Worm (Caenorhabditis elegans) whole organism, young adult: ENCODE results near the gene C47D12.5.
A peak's percentile ranks its signal among the peaks of the same experiment; 100 is the strongest.

Source experiments
- B0336.3 ChIP-seq: fragments of 200-800 bp; sonication (Bioruptor generic); IDR thresholded peaks from 2 replicates; pipeline ENCODE4 v1.3.6; 2022; ENCODE audit warnings: missing genetic modification characterization, missing compliant biosample characterization
- C06A6.2 ChIP-seq: fragments of 200-800 bp; sonication (Bioruptor generic); conservative IDR thresholded peaks from 2 replicates; pipeline ENCODE4 v1.3.6; 2022; ENCODE audit warnings: missing genetic modification characterization, missing compliant biosample characterization
- F39B2.1 ChIP-seq: fragments of 200-800 bp; sonication (Bioruptor generic); IDR thresholded peaks from 2 replicates; pipeline ENCODE4 v1.3.6; 2022; ENCODE audit warnings: missing genetic modification reagents, missing genetic modification characterization, missing compliant biosample characterization
- F49E8.2 ChIP-seq: sonication (generic microtip); optimal IDR thresholded peaks from 3 replicates; lab custom pipeline; 2017; ENCODE audit warnings: missing genetic modification characterization, mild to moderate bottlenecking, missing compliant biosample characterization, antibody characterized with exemption, moderate library complexity; ENCODE audit not compliant: insufficient read depth
- F52B5.7 ChIP-seq: sonication (generic microtip); optimal IDR thresholded peaks from 2 replicates; lab custom pipeline; 2016; ENCODE audit warnings: mild to moderate bottlenecking, missing genetic modification characterization, missing compliant biosample characterization
- K11D2.4 ChIP-seq: fragments of 200-800 bp; sonication (Bioruptor generic); IDR thresholded peaks from 2 replicates; pipeline ENCODE4 v1.3.6; 2022; ENCODE audit warnings: missing genetic modification reagents, missing genetic modification characterization, missing compliant biosample characterization
- Y53G8AR.9 ChIP-seq: fragments of 200-800 bp; sonication (Bioruptor generic); conservative IDR thresholded peaks from 2 replicates; pipeline ENCODE4 v1.3.6; 2022; ENCODE audit warnings: missing genetic modification reagents, missing genetic modification characterization, missing compliant biosample characterization
- Y67H2A.10 ChIP-seq: fragments of 200-800 bp; sonication (Bioruptor generic); conservative IDR thresholded peaks from 2 replicates; pipeline ENCODE4 v1.3.6; 2022; ENCODE audit warnings: missing genetic modification reagents, missing genetic modification characterization, missing compliant biosample characterization
- Y79H2A.3 ChIP-seq: fragments of 200-800 bp; sonication (Bioruptor generic); conservative IDR thresholded peaks from 2 replicates; pipeline ENCODE4 v1.3.6; 2022; ENCODE audit warnings: missing genetic modification reagents, missing genetic modification characterization, missing compliant biosample characterization
- ZK185.1 ChIP-seq: sonication (generic microtip); optimal IDR thresholded peaks from 2 replicates; lab custom pipeline; 2016; ENCODE audit warnings: mild to moderate bottlenecking, missing genetic modification characterization, missing compliant biosample characterization; ENCODE audit not compliant: poor library complexity, severe bottlenecking
- akir-1 ChIP-seq: fragments of 200-800 bp; sonication (Bioruptor generic); optimal IDR thresholded peaks from 2 replicates; lab custom pipeline; 2018; ENCODE audit warnings: mild to moderate bottlenecking, missing genetic modification characterization, moderate library complexity, missing compliant biosample characterization
- bed-2 ChIP-seq: fragments of 200-800 bp; sonication (Bioruptor generic); IDR thresholded peaks from 2 replicates; pipeline ENCODE4 v1.3.6; 2022; ENCODE audit warnings: missing genetic modification reagents, missing genetic modification characterization, missing compliant biosample characterization
- cebp-1 ChIP-seq, 2 experiments: fragments of 200-800 bp in 1 of 2; sonication (Bioruptor generic) in 1 of 2; sonication (generic microtip) in 1 of 2; IDR thresholded peaks in 1 of 2; optimal IDR thresholded peaks in 1 of 2; 2 replicates each; pipeline versions ENCODE4 v1.3.6 to Lab custom; 2017 to 2022; ENCODE audit warnings: missing compliant biosample characterization in 2 of 2, missing genetic modification characterization in 2 of 2, mild to moderate bottlenecking in 1 of 2, missing genetic modification reagents in 1 of 2, moderate library complexity in 1 of 2
- ceh-27 ChIP-seq: fragments of 200-800 bp; sonication (Bioruptor generic); optimal IDR thresholded peaks from 2 replicates; lab custom pipeline; 2018; ENCODE audit warnings: mild to moderate bottlenecking, missing genetic modification characterization, moderate library complexity, missing compliant biosample characterization
- ceh-40 ChIP-seq: fragments of 200-800 bp; sonication (Bioruptor generic); IDR thresholded peaks from 2 replicates; pipeline ENCODE4 v1.3.6; 2022; ENCODE audit warnings: missing genetic modification characterization, missing compliant biosample characterization
- ceh-79 ChIP-seq: sonication (generic microtip); optimal IDR thresholded peaks from 2 replicates; lab custom pipeline; 2017; ENCODE audit warnings: mild to moderate bottlenecking, missing genetic modification characterization, missing compliant biosample characterization
- chd-7 ChIP-seq: sonication (generic microtip); optimal IDR thresholded peaks from 2 replicates; lab custom pipeline; 2016; ENCODE audit warnings: mild to moderate bottlenecking, missing genetic modification characterization, moderate library complexity, missing compliant biosample characterization
- dox-1 ChIP-seq: fragments of 200-800 bp; sonication (Bioruptor generic); IDR thresholded peaks from 2 replicates; pipeline ENCODE4 v1.3.6; 2022; ENCODE audit warnings: missing genetic modification reagents, missing genetic modification characterization, missing compliant biosample characterization
- egrh-3 ChIP-seq: fragments of 200-800 bp; sonication (Bioruptor generic); IDR thresholded peaks from 2 replicates; pipeline ENCODE4 v1.3.6; 2022; ENCODE audit warnings: missing genetic modification reagents, missing genetic modification characterization, missing compliant biosample characterization
- ekl-4 ChIP-seq: fragments of 200-800 bp; sonication (Bioruptor generic); IDR thresholded peaks from 2 replicates; pipeline ENCODE4 v1.3.6; 2022; ENCODE audit warnings: missing genetic modification reagents, missing genetic modification characterization, missing compliant biosample characterization
- gei-17 ChIP-seq: fragments of 200-800 bp; sonication (Bioruptor generic); optimal IDR thresholded peaks from 2 replicates; lab custom pipeline; 2018; ENCODE audit warnings: mild to moderate bottlenecking, missing genetic modification characterization, missing compliant biosample characterization
- hlh-26 ChIP-seq: fragments of 200-800 bp; sonication (Bioruptor generic); conservative IDR thresholded peaks from 2 replicates; pipeline ENCODE4 v1.3.6; 2022; ENCODE audit warnings: missing genetic modification reagents, missing genetic modification characterization, missing compliant biosample characterization
- hsf-1 ChIP-seq: fragments of 200-800 bp; sonication (Bioruptor generic); IDR thresholded peaks from 2 replicates; pipeline ENCODE4 v1.3.6; 2022; ENCODE audit warnings: missing genetic modification reagents, missing genetic modification characterization, missing compliant biosample characterization
- let-526 ChIP-seq: fragments of 200-800 bp; sonication (Bioruptor generic); IDR thresholded peaks from 2 replicates; pipeline ENCODE4 v1.3.6; 2022; ENCODE audit warnings: missing genetic modification reagents, missing genetic modification characterization, missing compliant biosample characterization
- lin-26 ChIP-seq: fragments of 200-800 bp; sonication (Bioruptor generic); IDR thresholded peaks from 2 replicates; pipeline ENCODE4 v1.3.6; 2022; ENCODE audit warnings: missing genetic modification reagents, missing genetic modification characterization, missing compliant biosample characterization
- lin-35 ChIP-seq, 3 experiments: fragments of 150-350 bp in 2 of 3; sonication (generic microtip) in 1 of 3; optimal IDR thresholded peaks; 2 replicates each; lab custom pipeline; 2014 to 2018; ENCODE audit warnings: missing biosample characterization in 3 of 3, missing genetic modification characterization in 3 of 3, missing genetic modification reagents in 3 of 3
- lin-54 ChIP-seq: fragments of 200-800 bp; sonication (Bioruptor generic); optimal IDR thresholded peaks from 2 replicates; lab custom pipeline; 2018; ENCODE audit warnings: mild to moderate bottlenecking, missing genetic modification characterization, missing compliant biosample characterization
- madf-10 ChIP-seq: sonication (generic microtip); optimal IDR thresholded peaks from 2 replicates; lab custom pipeline; 2016; ENCODE audit warnings: mild to moderate bottlenecking, missing genetic modification characterization, missing compliant biosample characterization
- madf-6 ChIP-seq: fragments of 200-800 bp; sonication (Bioruptor generic); IDR thresholded peaks from 2 replicates; pipeline ENCODE4 v1.3.6; 2022; ENCODE audit warnings: missing genetic modification reagents, missing genetic modification characterization, missing compliant biosample characterization
- mcd-1 ChIP-seq: fragments of 200-800 bp; sonication (Bioruptor generic); IDR thresholded peaks from 2 replicates; pipeline ENCODE4 v1.3.6; 2022; ENCODE audit warnings: missing genetic modification reagents, missing genetic modification characterization, missing compliant biosample characterization
- mes-4 ChIP-seq: sonication (generic microtip); optimal IDR thresholded peaks from 2 replicates; lab custom pipeline; 2016; ENCODE audit warnings: missing genotype, missing genetic modification characterization, missing compliant biosample characterization
- nfya-1 ChIP-seq: sonication (generic microtip); optimal IDR thresholded peaks from 2 replicates; lab custom pipeline; 2017; ENCODE audit warnings: antibody characterized with exemption, missing compliant biosample characterization, missing genetic modification characterization, borderline replicate concordance; ENCODE audit not compliant: insufficient read depth
- pbrm-1 ChIP-seq: fragments of 200-800 bp; sonication (Bioruptor generic); IDR thresholded peaks from 2 replicates; pipeline ENCODE4 v1.3.6; 2022; ENCODE audit warnings: missing genetic modification reagents, missing genetic modification characterization, missing compliant biosample characterization
- rec-8 ChIP-seq, 2 experiments: sonication (generic microtip); optimal IDR thresholded peaks; 2 replicates each; lab custom pipeline; 2016; ENCODE audit warnings: mild to moderate bottlenecking in 2 of 2, missing genetic modification characterization in 2 of 2, missing genetic modification reagents in 2 of 2, missing genotype in 2 of 2, missing biosample characterization in 1 of 2, missing compliant biosample characterization in 1 of 2, moderate library complexity in 1 of 2
- tbp1 ChIP-seq: fragments of 200-800 bp; sonication (Bioruptor generic); optimal IDR thresholded peaks from 2 replicates; lab custom pipeline; 2018; ENCODE audit warnings: mild to moderate bottlenecking, missing genetic modification characterization, missing compliant biosample characterization
- tlf-1 ChIP-seq: fragments of 200-800 bp; sonication (Bioruptor generic); optimal IDR thresholded peaks from 2 replicates; lab custom pipeline; 2018; ENCODE audit warnings: mild to moderate bottlenecking, missing genetic modification characterization, missing compliant biosample characterization
- zfh-2 ChIP-seq: fragments of 200-800 bp; sonication (Bioruptor generic); conservative IDR thresholded peaks from 2 replicates; pipeline ENCODE4 v1.3.6; 2022; ENCODE audit warnings: missing genetic modification reagents, missing genetic modification characterization, missing compliant biosample characterization
- ztf-18 ChIP-seq: sonication (generic microtip); optimal IDR thresholded peaks from 2 replicates; lab custom pipeline; 2016; ENCODE audit warnings: missing genotype, mild to moderate bottlenecking, missing genetic modification characterization, missing compliant biosample characterization
- ztf-22 ChIP-seq: fragments of 200-800 bp; sonication (Bioruptor generic); optimal IDR thresholded peaks from 2 replicates; lab custom pipeline; 2018; ENCODE audit warnings: mild to moderate bottlenecking, missing genetic modification characterization, moderate library complexity, missing compliant biosample characterization
- ztf-25 ChIP-seq: fragments of 200-800 bp; sonication (Bioruptor generic); IDR thresholded peaks from 2 replicates; pipeline ENCODE4 v1.3.6; 2022; ENCODE audit warnings: missing genetic modification reagents, missing genetic modification characterization, missing compliant biosample characterization
- ztf-6 ChIP-seq: fragments of 200-800 bp; sonication (Bioruptor generic); IDR thresholded peaks from 2 replicates; pipeline ENCODE4 v1.3.6; 2022; ENCODE audit warnings: missing genetic modification reagents, missing genetic modification characterization, missing compliant biosample characterization

Gene C47D12.5

DNA sequence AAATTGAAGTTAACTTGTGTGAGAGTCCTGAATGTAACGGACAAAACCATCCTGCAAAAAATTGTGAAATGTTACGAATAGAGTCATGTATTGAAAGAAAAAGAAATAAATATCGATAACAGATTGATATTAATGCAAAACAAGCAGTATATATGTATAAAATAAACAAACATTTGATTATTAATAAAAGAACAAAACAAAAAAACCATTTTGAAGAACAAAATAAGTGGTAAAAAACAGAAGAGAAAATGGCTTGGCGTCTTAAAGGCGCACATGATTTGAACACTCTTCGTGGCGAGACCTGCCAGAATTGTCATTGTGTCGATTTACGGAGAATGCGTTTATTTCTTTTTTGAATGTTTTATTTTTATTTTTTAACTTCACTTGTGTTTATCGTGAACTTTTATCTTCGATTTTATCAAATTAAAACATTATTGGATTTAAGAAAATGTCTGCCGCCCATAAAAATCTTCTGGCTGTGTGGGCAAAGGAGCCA is 32.4 kb downstream of the C47D12.5 start, which contains the start of the genes rad-23 and rpn-12 (continued):
- no peak for TF ChIP-seq rec-8 (tag; optimal IDR thresholded peaks at IDR 0.05; lab: Kevin White, UChicago)
- TF ChIP-seq mes-4 (tag; lab: Kevin White, UChicago): no peak
- TF ChIP-seq ztf-6 (GFP tag; lab: Robert Waterston, UW): no peak
- no peak for TF ChIP-seq K11D2.4 (GFP tag; lab: Robert Waterston, UW)
- no peak for TF ChIP-seq ztf-22
- TF ChIP-seq tbp1 (GFP tag; lab: Kevin White, UChicago): no peak
- no peak for TF ChIP-seq dox-1 (GFP tag; lab: Robert Waterston, UW)
- no peak for TF ChIP-seq cebp-1 (GFP tag; IDR thresholded peaks at IDR 0.05; lab: Robert Waterston, UW)
- peak; percentile 15 for TF ChIP-seq cebp-1 (tag; optimal IDR thresholded peaks at IDR 0.05; lab: Kevin White, UChicago)
- peak in 1 of 3 experiments; percentile 35 for TF ChIP-seq lin-35 (GFP tag; optimal IDR thresholded peaks at IDR 0.05; lab: Kevin White, UChicago)
- TF ChIP-seq ceh-27 (GFP tag; lab: Kevin White, UChicago): no peak
- no peak for TF ChIP-seq Y67H2A.10 (GFP tag; lab: Robert Waterston, UW)

DNA sequence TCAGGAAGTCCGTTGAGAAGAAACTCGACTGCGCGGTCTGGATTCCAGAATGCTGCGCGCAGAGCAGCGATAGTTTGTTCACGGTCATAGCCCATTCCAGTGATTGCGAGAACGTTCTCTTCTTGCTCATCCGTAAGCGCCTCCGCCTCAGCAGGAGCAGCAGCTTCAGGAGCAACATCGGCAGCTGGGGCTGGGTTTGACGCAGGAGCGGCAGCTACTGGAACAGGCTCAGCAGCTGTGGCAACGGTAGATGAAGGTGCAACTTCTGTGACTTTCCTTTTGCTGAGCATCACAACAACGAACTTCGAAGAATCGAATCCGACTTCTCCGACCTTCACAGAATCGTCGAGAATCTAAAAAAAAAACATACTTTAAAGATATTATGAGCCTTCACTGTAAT is 33.0 kb downstream of the C47D12.5 start:
- TF ChIP-seq mcd-1 (GFP tag; lab: Robert Waterston, UW) (peak; percentile 10; the same call in 1 of the 2 replicates), ekl-4 (GFP tag; lab: Robert Waterston, UW) (peak; percentile 60; the same call in 1 of the 2 replicates), ceh-40 (GFP tag; lab: Robert Waterston, UW) (no peak), ZK185.1 (tag; lab: Kevin White, UChicago) (no peak), let-526 (GFP tag; lab: Robert Waterston, UW) (no peak), zfh-2 (peak; percentile 82), F52B5.7 (tag; lab: Kevin White, UChicago) (peak; percentile 28), akir-1 (no peak), nfya-1 (tag; lab: Kevin White, UChicago) (no peak), egrh-3 (peak; percentile 74; the same call in 1 of the 2 replicates), Y53G8AR.9 (GFP tag; lab: Robert Waterston, UW) (0 out of 2 replicates have a peak, but pooled peaks have one; percentile 36), Y79H2A.3 (GFP tag; lab: Robert Waterston, UW) (no peak), ztf-6 (GFP tag; lab: Robert Waterston, UW) (no peak), bed-2 (GFP tag; lab: Robert Waterston, UW) (no peak), hlh-26 (no peak), gei-17 (GFP tag; lab: Kevin White, UChicago) (no peak)

DNA sequence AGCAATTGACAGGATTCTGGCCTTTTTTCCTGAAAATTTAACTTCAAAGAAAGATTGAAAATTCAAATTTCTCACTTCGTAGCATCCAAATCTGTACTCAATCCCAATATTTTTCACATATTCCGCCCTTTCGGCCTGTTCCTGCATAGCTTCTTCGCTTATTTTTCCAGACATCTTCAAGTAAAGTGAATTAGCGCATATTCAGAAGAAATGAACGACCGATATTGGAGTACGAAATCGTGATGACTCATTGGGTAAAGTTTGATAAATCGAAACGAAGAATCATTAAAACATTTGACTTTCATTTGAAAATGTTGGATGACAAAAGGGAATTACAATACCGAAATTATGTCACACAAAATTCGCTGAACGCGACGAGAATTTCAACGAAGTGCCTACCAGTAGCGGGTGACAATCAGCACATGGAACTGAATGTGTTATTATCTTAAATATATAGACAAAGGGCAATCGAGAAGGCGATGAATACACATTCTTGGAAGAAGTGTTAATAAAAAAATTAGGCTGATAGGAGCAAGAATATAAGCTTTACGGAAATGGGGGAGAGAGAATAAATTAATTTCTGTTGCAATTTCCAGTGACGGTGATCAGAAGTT is 34.0 kb downstream of the C47D12.5 start, which contains the start of gene coa-7:
TSS of gene coa-7 (minus strand) at position 174 of the 614 bp plus-strand sequence.
- TF ChIP-seq mes-4 (tag; lab: Kevin White, UChicago): peak; percentile 19
- peak; percentile 61 for TF ChIP-seq pbrm-1 (GFP tag; lab: Robert Waterston, UW)
- peak; percentile 7; the same call in 1 of the 2 replicates for TF ChIP-seq ekl-4 (GFP tag; lab: Robert Waterston, UW)
- 0 out of 2 replicates have a peak, but pooled peaks have one; percentile 9 for TF ChIP-seq F39B2.1 (GFP tag; lab: Robert Waterston, UW)
- TF ChIP-seq chd-7 (tag; lab: Kevin White, UChicago): peak; percentile 70
- TF ChIP-seq madf-10: no peak
- peak; percentile 65 for TF ChIP-seq ceh-79 (tag; lab: Kevin White, UChicago)
- peak; percentile 59 for TF ChIP-seq ztf-18 (tag; lab: Kevin White, UChicago)
- peak; percentile 84 for TF ChIP-seq B0336.3 (GFP tag; lab: Robert Waterston, UW)
- 0 out of 2 replicates have a peak, but pooled peaks have one; percentile 30 for TF ChIP-seq mcd-1 (GFP tag; lab: Robert Waterston, UW)
- TF ChIP-seq hsf-1 (GFP tag; lab: Robert Waterston, UW): peak; percentile 55; the same call in 1 of the 2 replicates
- peak; percentile 37 for TF ChIP-seq tlf-1 (GFP tag; lab: Kevin White, UChicago)
- 0 out of 2 replicates have a peak, but pooled peaks have one; percentile 4 for TF ChIP-seq ztf-25
- TF ChIP-seq F49E8.2: peak; percentile 92
- TF ChIP-seq lin-26: peak; percentile 43; the same call in 1 of the 2 replicates
- peak in 1 of 2 experiments; percentile 42 for TF ChIP-seq rec-8 (tag; optimal IDR thresholded peaks at IDR 0.05; lab: Kevin White, UChicago)
- peak; percentile 24 for TF ChIP-seq ZK185.1 (tag; lab: Kevin White, UChicago)
- TF ChIP-seq C06A6.2: no peak
- TF ChIP-seq Y53G8AR.9 (GFP tag; lab: Robert Waterston, UW): peak; percentile 74
- peak; percentile 72 for TF ChIP-seq madf-6
- TF ChIP-seq tbp1 (GFP tag; lab: Kevin White, UChicago): peak; percentile 22
- TF ChIP-seq lin-54: peak; percentile 13
